Worm (Caenorhabditis elegans) whole organism, L3 larva: ENCODE measurements around the gene EGAP2.1.

Experiments
- ceh-82 ChIP-seq: fragments of 150-350 bp; optimal IDR thresholded peaks from 2 replicates; lab custom pipeline; 2014; ENCODE audit warnings: missing biosample characterization, missing genetic modification characterization
- ceh-9 ChIP-seq: sonication (generic microtip); optimal IDR thresholded peaks from 2 replicates; lab custom pipeline; 2018; ENCODE audit warnings: missing biosample characterization, missing genetic modification characterization
- lin-39 ChIP-seq: fragments of 150-350 bp; optimal IDR thresholded peaks from 2 replicates; lab custom pipeline; 2018; ENCODE audit warnings: missing biosample characterization, missing genetic modification reagents, missing genetic modification characterization
- ztf-11 ChIP-seq: fragments of 150-350 bp; optimal IDR thresholded peaks from 2 replicates; lab custom pipeline; 2014; ENCODE audit warnings: missing biosample characterization, missing genetic modification characterization

DNA sequence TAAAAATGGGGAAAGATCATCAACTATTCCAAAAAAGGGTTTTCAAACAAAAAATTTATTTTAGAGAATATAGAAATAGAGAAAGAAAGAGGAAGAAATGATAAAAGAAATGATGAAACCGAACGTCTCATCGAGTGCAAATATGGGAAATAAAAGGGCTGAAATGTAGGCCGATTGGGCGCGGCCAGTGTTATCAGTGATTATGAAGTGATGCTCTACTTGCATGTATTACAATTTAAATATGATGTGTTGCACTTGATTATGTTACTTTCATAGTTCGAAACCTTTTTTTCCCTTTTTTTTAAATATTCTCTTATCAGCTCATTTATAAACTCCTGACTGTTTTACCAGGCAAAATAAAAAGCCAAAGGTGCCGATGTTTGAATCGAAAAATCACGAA lies 39.4 kb upstream of the EGAP2.1 start:
- TF ChIP-seq ceh-82 (tag; lab: Kevin White, UChicago), result no peak
- no peak for TF ChIP-seq lin-39 (tag; lab: Kevin White, UChicago)
- no peak for TF ChIP-seq ceh-9 (tag; lab: Kevin White, UChicago)
- TF ChIP-seq ztf-11 (tag; lab: Kevin White, UChicago), result no peak
